Worm (Caenorhabditis elegans) whole organism, mixed stage, embryonic: ENCODE results near the gene T28D6.7.

Experiments used
- ceh-43 ChIP-seq: fragments of 200-800 bp; sonication (Bioruptor generic); optimal IDR thresholded peaks from 2 replicates; lab custom pipeline; 2018; ENCODE audit warnings: mild to moderate bottlenecking, missing genetic modification characterization, moderate library complexity, missing compliant biosample characterization
- lsy-2 ChIP-seq: fragments of 150-350 bp; optimal IDR thresholded peaks from 2 replicates; lab custom pipeline; 2014; ENCODE audit warnings: missing biosample characterization, missing genetic modification characterization
- pha-4 ChIP-seq: fragments of 150-350 bp; optimal IDR thresholded peaks from 2 replicates; lab custom pipeline; 2018; ENCODE audit warnings: missing biosample characterization, missing genetic modification reagents, missing genetic modification characterization
- ztf-11 ChIP-seq: fragments of 150-350 bp; optimal IDR thresholded peaks from 2 replicates; lab custom pipeline; 2014; ENCODE audit warnings: missing biosample characterization, missing genetic modification characterization

DNA sequence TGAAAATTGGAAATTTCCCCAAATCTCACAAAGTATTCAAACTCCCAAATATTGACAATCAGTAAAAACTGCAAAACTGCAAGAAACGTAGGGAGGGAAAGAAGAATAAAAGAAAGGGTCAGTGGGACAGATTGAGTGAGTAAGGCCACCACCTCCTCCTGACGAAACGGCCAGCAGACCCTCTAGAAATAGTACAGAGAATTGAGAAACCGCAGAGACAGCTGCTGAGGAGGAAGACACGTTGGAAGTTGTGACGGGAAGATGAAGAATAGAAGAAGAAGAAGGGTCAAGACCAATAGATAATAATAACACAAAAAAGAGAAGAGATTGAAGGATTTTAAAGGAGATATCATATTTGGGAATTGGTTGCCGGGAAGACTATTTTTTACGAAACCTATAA, 34.3 kb upstream of the T28D6.7 start:
- TF ChIP-seq ztf-11 (no peak), lsy-2 (tag; lab: Kevin White, UChicago) (no peak), pha-4 (no peak), ceh-43 (GFP tag; lab: Kevin White, UChicago) (no peak)
